Worm (Caenorhabditis elegans) whole organism, early embryonic: ENCODE data around the gene math-40.

Experiments used
- B0310.2 ChIP-seq: sonication (generic microtip); optimal IDR thresholded peaks from 2 replicates; lab custom pipeline; 2016; ENCODE audit warnings: mild to moderate bottlenecking, missing genetic modification characterization, missing compliant biosample characterization
- F13C5.2 ChIP-seq: sonication (generic microtip); optimal IDR thresholded peaks from 2 replicates; lab custom pipeline; 2017; ENCODE audit warnings: mild to moderate bottlenecking, missing genetic modification characterization, inconsistent platforms, missing compliant biosample characterization
- aly-1 ChIP-seq: sonication (generic microtip); optimal IDR thresholded peaks from 2 replicates; lab custom pipeline; 2016; ENCODE audit warnings: missing genetic modification characterization, missing compliant biosample characterization
- ama-1 ChIP-seq: fragments of 150-350 bp; optimal IDR thresholded peaks from 2 replicates; lab custom pipeline; 2014
- ceh-13 ChIP-seq: fragments of 200-800 bp; sonication (Bioruptor generic); optimal IDR thresholded peaks from 2 replicates; lab custom pipeline; 2018; ENCODE audit warnings: mild to moderate bottlenecking, missing genetic modification characterization, missing compliant biosample characterization
- ets-7 ChIP-seq: sonication (generic microtip); optimal IDR thresholded peaks from 2 replicates; lab custom pipeline; 2016; ENCODE audit warnings: missing genotype, missing genetic modification characterization, missing compliant biosample characterization
- flt-1 ChIP-seq: fragments of 200-800 bp; sonication (Bioruptor generic); IDR thresholded peaks from 2 replicates; pipeline ENCODE4 v1.3.6; 2022; ENCODE audit warnings: missing genetic modification characterization, missing compliant biosample characterization
- hmbx-1 ChIP-seq: sonication (generic microtip); optimal IDR thresholded peaks from 2 replicates; lab custom pipeline; 2016; ENCODE audit warnings: mild to moderate bottlenecking, missing genetic modification characterization, missing compliant biosample characterization
- hnd-1 ChIP-seq: sonication (generic microtip); optimal IDR thresholded peaks from 2 replicates; lab custom pipeline; 2016; ENCODE audit warnings: missing genetic modification characterization, missing compliant biosample characterization
- pes-1 ChIP-seq: fragments of 200-800 bp; sonication (Bioruptor generic); IDR thresholded peaks from 2 replicates; pipeline ENCODE4 v1.3.6; 2022; ENCODE audit warnings: missing genetic modification reagents, missing genetic modification characterization, missing compliant biosample characterization
- scrt-1 ChIP-seq: fragments of 200-800 bp; sonication (Bioruptor generic); IDR thresholded peaks from 2 replicates; pipeline ENCODE4 v1.3.6; 2022; ENCODE audit warnings: missing genetic modification characterization, missing compliant biosample characterization
- tbx-11 ChIP-seq: fragments of 200-800 bp; sonication (Bioruptor generic); IDR thresholded peaks from 2 replicates; pipeline ENCODE4 v1.3.6; 2022; ENCODE audit warnings: missing genetic modification characterization, missing compliant biosample characterization
- tbx-37 ChIP-seq: fragments of 200-800 bp; sonication (Bioruptor generic); conservative IDR thresholded peaks from 2 replicates; pipeline ENCODE4 v1.3.6; 2022; ENCODE audit warnings: missing genetic modification reagents, missing genetic modification characterization, missing compliant biosample characterization
- tra-4 ChIP-seq: sonication (generic microtip); optimal IDR thresholded peaks from 2 replicates; lab custom pipeline; 2017; ENCODE audit warnings: missing genetic modification characterization, missing compliant biosample characterization

- TF ChIP-seq ama-1 (lab: Kevin White, UChicago): no peak
- no peak for TF ChIP-seq pes-1 (GFP tag; lab: Robert Waterston, UW)
- no peak for TF ChIP-seq aly-1 (tag; lab: Kevin White, UChicago)
- TF ChIP-seq ets-7 (tag; lab: Kevin White, UChicago): no peak
- no peak for TF ChIP-seq tbx-11 (GFP tag; lab: Robert Waterston, UW)
- TF ChIP-seq flt-1 (GFP tag; lab: Robert Waterston, UW): no peak
- TF ChIP-seq hmbx-1 (tag; lab: Kevin White, UChicago): no peak
- TF ChIP-seq tra-4 (tag; lab: Kevin White, UChicago): no peak
- no peak for TF ChIP-seq F13C5.2 (tag; lab: Kevin White, UChicago)
- no peak for TF ChIP-seq tbx-37
- TF ChIP-seq hnd-1 (tag; lab: Kevin White, UChicago): no peak
- no peak for TF ChIP-seq B0310.2 (tag; lab: Kevin White, UChicago)
- TF ChIP-seq ceh-13 (GFP tag; lab: Kevin White, UChicago): no peak
- no peak for TF ChIP-seq scrt-1 (GFP tag; lab: Robert Waterston, UW)
These were observed 17.7 kb downstream of the math-40 start, which contains the start of gene fbxb-97 for ce11 chrII:1848109-1848508.
